Fruit fly (Drosophila melanogaster) whole organism, embryonic: ENCODE results near the gene Octbeta2R.

Experiments
- CG18011 ChIP-seq: fragments of 200-800 bp; sonication (Bioruptor generic); optimal IDR thresholded peaks from 2 replicates; lab custom pipeline; 2017; ENCODE audit warnings: missing biosample characterization, missing genetic modification characterization, mild to moderate bottlenecking, moderate library complexity, missing genotype
- CG32772 ChIP-seq: fragments of 200-800 bp; sonication (Bioruptor generic); IDR thresholded peaks from 2 replicates; pipeline ENCODE4 v1.3.6; 2022; ENCODE audit warnings: missing biosample characterization, missing genetic modification characterization
- CG33213 ChIP-seq: fragments of 200-800 bp; sonication (Bioruptor generic); optimal IDR thresholded peaks from 3 replicates; lab custom pipeline; 2016; ENCODE audit warnings: missing biosample characterization, missing genetic modification characterization
- Ets65A ChIP-seq: fragments of 200-800 bp; sonication (Bioruptor generic); peaks from one replicate; lab custom pipeline; 2016; ENCODE audit warnings: missing biosample characterization, missing genetic modification characterization
- GATAe ChIP-seq: fragments of 200-800 bp; sonication (Bioruptor generic); conservative IDR thresholded peaks from 2 replicates; pipeline ENCODE4 v1.3.6; 2022; ENCODE audit warnings: missing biosample characterization, missing genetic modification characterization
- br ChIP-seq: fragments of >200 bp; optimal IDR thresholded peaks from 2 replicates; lab custom pipeline; 2017
- h ChIP-seq: fragments of >200 bp; optimal IDR thresholded peaks from 2 replicates; lab custom pipeline; 2017
- ken ChIP-seq: fragments of 200-800 bp; sonication (Bioruptor generic); IDR thresholded peaks from 3 replicates; pipeline ENCODE4 v1.3.6; 2022; ENCODE audit warnings: missing biosample characterization, missing genetic modification characterization
- lab ChIP-seq: fragments of 200-800 bp; sonication (Bioruptor generic); optimal IDR thresholded peaks from 3 replicates; lab custom pipeline; 2017; ENCODE audit warnings: missing biosample characterization, missing genetic modification characterization, mild to moderate bottlenecking, moderate library complexity, missing genetic modification reagents

DNA sequence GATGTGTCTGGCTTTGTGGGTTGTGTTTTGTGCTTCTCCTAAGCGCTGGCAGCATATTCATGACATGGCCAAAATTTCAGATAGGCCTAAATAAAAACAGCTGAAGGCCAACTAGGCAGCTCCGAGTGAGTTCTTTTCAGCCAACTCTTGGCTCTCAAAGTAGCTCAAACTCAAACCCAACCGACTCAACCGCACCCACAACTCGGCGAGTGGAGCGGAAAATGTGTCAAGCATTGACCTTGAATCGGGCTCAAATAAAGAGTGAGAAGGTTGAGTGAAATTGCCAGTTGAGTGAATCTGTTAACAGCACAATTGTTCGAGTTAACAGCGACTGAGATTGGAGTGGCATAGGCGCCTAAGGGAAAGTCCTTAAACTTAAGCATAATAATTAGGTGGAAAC is 16.4 kb upstream of the Octbeta2R start:
- TF ChIP-seq GATAe (GFP tag; lab: Robert Waterston, UW) (no peak), CG33213 (GFP tag; lab: Kevin White, UChicago) (no peak), CG32772 (GFP tag; lab: Robert Waterston, UW) (no peak), Ets65A (no peak), h (lab: Kevin White, UChicago) (no peak), ken (GFP tag; lab: Robert Waterston, UW) (no peak), br (lab: Kevin White, UChicago) (no peak), CG18011 (GFP tag; lab: Kevin White, UChicago) (no peak), lab (no peak)
